Worm (Caenorhabditis elegans): ENCODE measurements around the gene acr-15.

DNA sequence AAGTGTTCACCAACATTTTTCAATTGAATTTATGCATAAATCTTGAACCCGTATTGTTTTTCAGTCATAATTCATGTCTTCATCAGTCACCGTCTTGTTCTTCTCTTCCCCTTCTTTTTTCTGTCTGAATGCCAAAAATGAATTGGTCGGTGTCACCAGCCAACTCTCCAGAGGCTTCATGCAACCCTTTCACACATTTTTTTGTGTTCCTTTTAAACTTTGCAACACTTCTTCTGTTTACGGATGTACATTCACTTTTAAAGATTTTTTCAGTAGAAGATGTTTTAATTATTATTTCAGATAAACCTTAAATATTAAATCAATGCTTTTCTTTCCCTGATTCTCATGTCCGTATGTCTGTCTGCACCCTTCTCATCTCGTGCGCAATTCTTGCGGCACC is 8.4 kb downstream of the acr-15 start, which contains the start of gene acr-16:
- TF ChIP-seq ama-1 (optimal IDR thresholded peaks at IDR 0.05) (no peak), lin-39 (tag; optimal IDR thresholded peaks at IDR 0.05) (no peak), sea-2 (GFP tag; optimal IDR thresholded peaks at IDR 0.05) (no peak), zag-1 (tag; optimal IDR thresholded peaks at IDR 0.05) (no peak), nhr-67 (tag; optimal IDR thresholded peaks at IDR 0.05) (no peak), egl-27 (tag; optimal IDR thresholded peaks at IDR 0.05) (no peak), ceh-28 (tag; optimal IDR thresholded peaks at IDR 0.05) (no peak)
